Worm (Caenorhabditis elegans): Measurements from ENCODE around the gene mes-6.
A peak's percentile ranks its signal among the peaks of the same experiment; 100 is the strongest.

The mes-6 gene

ce11 chrIV:8475030-8475679 lies 35.9 kb upstream of the mes-6 start:
- TF ChIP-seq crh-2 (tag; optimal IDR thresholded peaks at IDR 0.05) (peak; percentile 12), sma-9 (GFP tag; optimal IDR thresholded peaks at IDR 0.05) (peak; percentile 48), sma-9 (tag; optimal IDR thresholded peaks at IDR 0.05) (no peak), sma-3 (GFP tag; optimal IDR thresholded peaks at IDR 0.05) (peak; percentile 27), ama-1 (optimal IDR thresholded peaks at IDR 0.05) (no peak), fos-1 (tag; optimal IDR thresholded peaks at IDR 0.05) (peak; percentile 84)

DNA sequence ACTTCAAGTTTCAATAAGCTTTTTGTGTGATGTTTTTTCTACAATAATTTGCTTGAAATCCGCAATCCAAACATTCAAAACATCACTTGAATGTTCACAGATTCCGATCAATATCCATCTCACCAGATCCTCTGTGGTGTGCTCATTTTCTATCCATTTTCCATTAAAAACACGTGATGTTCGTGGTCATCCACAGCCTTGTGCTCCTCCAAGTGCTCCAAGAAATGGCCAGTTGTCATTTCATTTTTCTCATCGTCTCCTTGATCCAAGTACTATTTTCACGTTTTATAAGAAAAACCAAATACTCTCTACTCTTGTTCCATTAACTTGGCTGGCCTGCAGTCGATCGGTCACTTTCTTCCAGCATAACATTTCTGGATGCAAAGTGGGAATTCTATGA lies 34.9 kb upstream of the mes-6 start:
- TF ChIP-seq lsy-2 (tag; optimal IDR thresholded peaks at IDR 0.05) (peak in 1 of 2 experiments; percentile 11), nhr-129 (tag; optimal IDR thresholded peaks at IDR 0.05) (peak; percentile 58), sma-9 (GFP tag; optimal IDR thresholded peaks at IDR 0.05) (peak; percentile 37), sma-9 (tag; optimal IDR thresholded peaks at IDR 0.05) (no peak), ceh-16 (tag; optimal IDR thresholded peaks at IDR 0.05) (no peak), mab-5 (tag; optimal IDR thresholded peaks at IDR 0.05) (peak; percentile 18), F13H6.1 (tag; optimal IDR thresholded peaks at IDR 0.05) (peak; percentile 49), alr-1 (tag; optimal IDR thresholded peaks at IDR 0.05) (no peak)

- TF ChIP-seq nhr-23 (tag; optimal IDR thresholded peaks at IDR 0.05): no peak
- TF ChIP-seq R02D3.7 (tag; optimal IDR thresholded peaks at IDR 0.05): no peak
- TF ChIP-seq nhr-25 (tag; optimal IDR thresholded peaks at IDR 0.05): no peak
Observed at ce11 chrIV:8476880-8477279, 34.2 kb upstream of the mes-6 start, which contains the start of gene spp-10. spp-10 (plus strand) TSS chrIV:8477180.

DNA sequence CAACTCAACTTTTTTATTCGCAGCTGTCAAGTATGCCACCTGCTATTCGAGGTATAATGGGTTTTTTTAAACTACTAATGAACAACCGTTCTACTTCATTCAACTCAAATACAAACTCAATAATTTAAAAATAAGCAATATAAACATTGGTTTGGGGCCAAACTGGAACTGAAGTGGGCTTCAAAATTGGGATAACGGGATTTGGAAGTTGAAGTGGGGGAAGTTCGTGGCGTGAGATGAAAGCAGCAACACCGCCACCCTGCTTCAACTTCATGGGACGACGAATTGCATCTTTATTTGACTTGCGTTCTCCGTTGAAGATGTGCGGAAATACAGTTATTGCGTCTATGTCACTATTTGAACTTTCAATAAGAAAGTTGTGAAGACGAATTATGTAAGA lies 32.6 kb upstream of the mes-6 start:
- TF ChIP-seq F13H6.1 (tag; optimal IDR thresholded peaks at IDR 0.05) (no peak), elt-3 (tag; optimal IDR thresholded peaks at IDR 0.05) (no peak), lsy-2 (tag; optimal IDR thresholded peaks at IDR 0.05) (no peak), mab-5 (tag; optimal IDR thresholded peaks at IDR 0.05) (no peak), sem-4 (tag; optimal IDR thresholded peaks at IDR 0.05) (no peak), elt-1 (tag; optimal IDR thresholded peaks at IDR 0.05) (no peak), lin-11 (tag; optimal IDR thresholded peaks at IDR 0.05) (no peak), peb-1 (tag; optimal IDR thresholded peaks at IDR 0.05) (no peak), ztf-4 (tag; optimal IDR thresholded peaks at IDR 0.05) (no peak), snpc-4 (tag; optimal IDR thresholded peaks at IDR 0.05) (no peak), alr-1 (tag; optimal IDR thresholded peaks at IDR 0.05) (no peak), C34F6.9 (tag; optimal IDR thresholded peaks at IDR 0.05) (no peak), nhr-10 (tag; optimal IDR thresholded peaks at IDR 0.05) (no peak)

DNA sequence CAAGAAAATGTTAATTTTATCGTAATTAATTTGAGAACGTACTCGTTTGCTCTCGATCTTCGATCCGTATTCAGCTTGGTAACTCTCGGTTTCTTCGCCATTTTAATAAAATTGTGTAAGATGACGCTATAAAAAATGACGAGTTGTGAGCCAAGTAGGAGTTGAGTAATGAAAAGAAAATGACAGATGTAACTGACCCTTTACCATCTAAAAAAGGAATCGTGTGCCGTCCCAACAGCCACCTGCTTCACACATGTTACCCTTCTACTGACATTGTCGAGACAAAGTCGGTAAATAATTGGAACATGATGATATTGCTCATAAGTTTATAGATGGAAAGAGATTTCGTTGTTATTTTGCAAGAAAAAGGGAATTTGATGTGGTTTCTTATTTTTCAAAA lies 31.7 kb upstream of the mes-6 start, which contains the start of gene hlh-12:
hlh-12 (minus strand) TSS at position 101 of the 400 bp plus-strand sequence.
- no peak for TF ChIP-seq C34F6.9 (tag; optimal IDR thresholded peaks at IDR 0.05)
- no peak for TF ChIP-seq ama-1 (optimal IDR thresholded peaks at IDR 0.05)
- no peak for TF ChIP-seq lin-11 (tag; optimal IDR thresholded peaks at IDR 0.05)

ce11 chrIV:8481308-8481707 lies 29.8 kb upstream of the mes-6 start, which contains the start of gene spp-8:
spp-8 (plus strand) TSS chrIV:8481664.
- TF ChIP-seq lin-11 (tag; optimal IDR thresholded peaks at IDR 0.05) (no peak), unc-62 (GFP tag; optimal IDR thresholded peaks at IDR 0.05) (no peak), mab-5 (tag; optimal IDR thresholded peaks at IDR 0.05) (no peak), mdl-1 (tag; optimal IDR thresholded peaks at IDR 0.05) (peak in 1 of 2 experiments; percentile 43), sma-9 (GFP tag; optimal IDR thresholded peaks at IDR 0.05) (peak; percentile 55), sma-9 (tag; optimal IDR thresholded peaks at IDR 0.05) (no peak), nhr-237 (tag; optimal IDR thresholded peaks at IDR 0.05) (no peak), crh-2 (tag; optimal IDR thresholded peaks at IDR 0.05) (peak; percentile 81), gmeb-1 (tag; optimal IDR thresholded peaks at IDR 0.05) (peak; percentile 40), elt-1 (tag; optimal IDR thresholded peaks at IDR 0.05) (no peak), fos-1 (tag; optimal IDR thresholded peaks at IDR 0.05) (peak; percentile 78), nhr-12 (tag; optimal IDR thresholded peaks at IDR 0.05) (no peak), lsy-2 (tag; optimal IDR thresholded peaks at IDR 0.05) (no peak), ceh-16 (tag; optimal IDR thresholded peaks at IDR 0.05) (no peak), ztf-1 (GFP tag; conservative IDR thresholded peaks at IDR 0.05) (no peak), egl-27 (tag; optimal IDR thresholded peaks at IDR 0.05) (no peak), skn-1 (tag; optimal IDR thresholded peaks at IDR 0.05) (peak; percentile 41), sma-3 (GFP tag; optimal IDR thresholded peaks at IDR 0.05) (peak; percentile 5)
